Worm (Caenorhabditis elegans): ENCODE measurements around the gene F08G12.11.

DNA sequence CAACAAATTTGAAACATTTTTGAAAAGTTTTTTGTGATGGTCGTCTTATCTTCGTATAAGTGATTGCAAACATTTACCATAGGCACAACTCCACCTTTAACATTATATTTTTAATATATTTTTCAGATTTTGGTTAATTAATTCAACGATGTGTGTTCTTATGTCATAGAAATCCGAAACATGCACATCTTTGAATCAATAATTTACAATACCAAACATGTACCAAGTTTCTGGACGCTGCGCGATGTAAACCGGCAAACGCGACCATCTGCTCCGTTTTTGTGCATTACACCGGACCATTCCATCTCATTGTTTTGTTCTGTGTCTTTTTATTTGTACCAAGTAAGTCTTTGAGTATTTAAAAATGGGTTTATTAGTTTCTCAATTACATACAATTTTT is 42.1 kb upstream of the F08G12.11 start, which contains the start of gene pgp-4:
- no peak for TF ChIP-seq snpc-4 (GFP tag; optimal IDR thresholded peaks at IDR 0.05)
- no peak for TF ChIP-seq snpc-4 (tag; optimal IDR thresholded peaks at IDR 0.05)
- TF ChIP-seq attf-5 (GFP tag; optimal IDR thresholded peaks at IDR 0.05): no peak
- TF ChIP-seq bed-2 (GFP tag; IDR thresholded peaks at IDR 0.05): no peak
